Worm (Caenorhabditis elegans) whole organism, L3 larva: ENCODE data around the gene lev-9.

Experiments
- ama-1 ChIP-seq: fragments of 150-350 bp; optimal IDR thresholded peaks from 2 replicates; lab custom pipeline; 2018
- ceh-28 ChIP-seq: fragments of 150-350 bp; optimal IDR thresholded peaks from 2 replicates; lab custom pipeline; 2014; ENCODE audit warnings: missing biosample characterization, missing genetic modification reagents, missing genetic modification characterization
- egl-27 ChIP-seq: sonication (generic microtip); optimal IDR thresholded peaks from 4 replicates; lab custom pipeline; 2017; ENCODE audit warnings: missing biosample characterization, missing genetic modification reagents, missing genetic modification characterization
- elt-1 ChIP-seq: fragments of 150-350 bp; optimal IDR thresholded peaks from 2 replicates; lab custom pipeline; 2014; ENCODE audit warnings: missing biosample characterization, missing genetic modification characterization
- fkh-10 ChIP-seq: sonication (generic microtip); optimal IDR thresholded peaks from 2 replicates; lab custom pipeline; 2017; ENCODE audit warnings: missing biosample characterization, missing genetic modification reagents, missing genetic modification characterization
- nhr-237 ChIP-seq: fragments of 150-350 bp; optimal IDR thresholded peaks from 2 replicates; lab custom pipeline; 2014; ENCODE audit warnings: missing biosample characterization, missing genetic modification characterization
- pha-4 ChIP-seq: fragments of 150-350 bp; optimal IDR thresholded peaks from 2 replicates; lab custom pipeline; 2014; ENCODE audit warnings: missing biosample characterization, missing genetic modification reagents, missing genetic modification characterization
- pqm-1 ChIP-seq: fragments of 150-350 bp; optimal IDR thresholded peaks from 2 replicates; lab custom pipeline; 2017; ENCODE audit warnings: missing biosample characterization, missing genetic modification characterization, inconsistent platforms
- unc-39 ChIP-seq: sonication (generic microtip); optimal IDR thresholded peaks from 4 replicates; lab custom pipeline; 2017; ENCODE audit warnings: missing biosample characterization, missing genetic modification characterization
- ztf-11 ChIP-seq: fragments of 150-350 bp; optimal IDR thresholded peaks from 2 replicates; lab custom pipeline; 2014; ENCODE audit warnings: missing biosample characterization, missing genetic modification characterization

ce11 chrX:6251321-6251720, 40.2 kb downstream of the lev-9 start:
- TF ChIP-seq egl-27 (tag; lab: Kevin White, UChicago) (no peak), pha-4 (tag; lab: Kevin White, UChicago) (no peak), unc-39 (tag; lab: Kevin White, UChicago) (no peak), ztf-11 (tag; lab: Kevin White, UChicago) (no peak), pqm-1 (tag; lab: Kevin White, UChicago) (no peak), nhr-237 (no peak), elt-1 (no peak), fkh-10 (GFP tag; lab: Kevin White, UChicago) (no peak), ama-1 (lab: Kevin White, UChicago) (no peak), ceh-28 (tag; lab: Kevin White, UChicago) (no peak)
